Worm (Caenorhabditis elegans) whole organism, L3 larva: Measurements from ENCODE around the gene Y60C6A.3.

Experiments used
- R02D3.7 ChIP-seq: fragments of 150-350 bp; optimal IDR thresholded peaks from 2 replicates; lab custom pipeline; 2014; ENCODE audit warnings: missing biosample characterization, missing genetic modification characterization
- ZK546.5 ChIP-seq: sonication (generic microtip); optimal IDR thresholded peaks from 2 replicates; lab custom pipeline; 2017; ENCODE audit warnings: missing biosample characterization, missing genetic modification characterization
- aly-2 ChIP-seq: fragments of 150-350 bp; optimal IDR thresholded peaks from 2 replicates; lab custom pipeline; 2014; ENCODE audit warnings: missing biosample characterization, missing genetic modification characterization
- ama-1 ChIP-seq: fragments of 150-350 bp; optimal IDR thresholded peaks from 2 replicates; lab custom pipeline; 2018
- ceh-28 ChIP-seq: fragments of 150-350 bp; optimal IDR thresholded peaks from 2 replicates; lab custom pipeline; 2014; ENCODE audit warnings: missing biosample characterization, missing genetic modification reagents, missing genetic modification characterization
- ceh-9 ChIP-seq: sonication (generic microtip); optimal IDR thresholded peaks from 2 replicates; lab custom pipeline; 2018; ENCODE audit warnings: missing biosample characterization, missing genetic modification characterization
- daf-12 ChIP-seq: fragments of 150-350 bp; optimal IDR thresholded peaks from 2 replicates; lab custom pipeline; 2014; ENCODE audit warnings: missing biosample characterization, missing genetic modification reagents, missing genetic modification characterization
- egl-27 ChIP-seq: sonication (generic microtip); optimal IDR thresholded peaks from 4 replicates; lab custom pipeline; 2017; ENCODE audit warnings: missing biosample characterization, missing genetic modification reagents, missing genetic modification characterization
- egl-5 ChIP-seq: fragments of 150-350 bp; optimal IDR thresholded peaks from 2 replicates; lab custom pipeline; 2017; ENCODE audit warnings: missing biosample characterization, missing genetic modification reagents, missing genetic modification characterization, inconsistent platforms
- elt-1 ChIP-seq: fragments of 150-350 bp; optimal IDR thresholded peaks from 2 replicates; lab custom pipeline; 2014; ENCODE audit warnings: missing biosample characterization, missing genetic modification characterization
- elt-2 ChIP-seq: sonication (generic microtip); optimal IDR thresholded peaks from 2 replicates; lab custom pipeline; 2016; ENCODE audit warnings: missing genetic modification reagents, mild to moderate bottlenecking, missing genetic modification characterization, missing compliant biosample characterization
- elt-3 ChIP-seq, 3 experiments: fragments of 150-350 bp in 1 of 3; sonication (generic microtip) in 2 of 3; optimal IDR thresholded peaks; 2 replicates in 2 of 3; 4 replicates in 1 of 3; lab custom pipeline; 2014 to 2017; ENCODE audit warnings: missing biosample characterization in 3 of 3, missing genetic modification characterization in 3 of 3
- eor-1 ChIP-seq, 2 experiments: fragments of 150-350 bp; optimal IDR thresholded peaks; 2 replicates each; lab custom pipeline; 2014 to 2018; ENCODE audit warnings: missing biosample characterization in 2 of 2, missing genetic modification characterization in 2 of 2
- fkh-10 ChIP-seq: sonication (generic microtip); optimal IDR thresholded peaks from 2 replicates; lab custom pipeline; 2017; ENCODE audit warnings: missing biosample characterization, missing genetic modification reagents, missing genetic modification characterization
- fkh-2 ChIP-seq: fragments of 150-350 bp; optimal IDR thresholded peaks from 2 replicates; lab custom pipeline; 2014; ENCODE audit warnings: missing biosample characterization, missing genetic modification reagents, missing genetic modification characterization
- fos-1 ChIP-seq: fragments of 150-350 bp; optimal IDR thresholded peaks from 2 replicates; lab custom pipeline; 2014; ENCODE audit warnings: missing biosample characterization, missing genetic modification characterization
- hmg-11 ChIP-seq: sonication (generic microtip); optimal IDR thresholded peaks from 2 replicates; lab custom pipeline; 2016; ENCODE audit warnings: missing genetic modification characterization, missing compliant biosample characterization
- jun-1 ChIP-seq: fragments of 150-350 bp; optimal IDR thresholded peaks from 2 replicates; lab custom pipeline; 2014; ENCODE audit warnings: missing biosample characterization, missing genetic modification reagents, missing genetic modification characterization
- lin-39 ChIP-seq: fragments of 150-350 bp; optimal IDR thresholded peaks from 2 replicates; lab custom pipeline; 2018; ENCODE audit warnings: missing biosample characterization, missing genetic modification reagents, missing genetic modification characterization
- lsy-12 ChIP-seq: sonication (generic microtip); optimal IDR thresholded peaks from 2 replicates; lab custom pipeline; 2016; ENCODE audit warnings: mild to moderate bottlenecking, missing genetic modification characterization, missing compliant biosample characterization
- mml-1 ChIP-seq: fragments of 150-350 bp; sonication (generic microtip); optimal IDR thresholded peaks from 3 replicates; lab custom pipeline; 2014; ENCODE audit warnings: missing biosample characterization, missing genetic modification characterization
- nhr-11 ChIP-seq: fragments of 150-350 bp; optimal IDR thresholded peaks from 2 replicates; lab custom pipeline; 2014; ENCODE audit warnings: missing biosample characterization, missing genetic modification characterization
- nhr-12 ChIP-seq: fragments of 150-350 bp; optimal IDR thresholded peaks from 2 replicates; lab custom pipeline; 2014; ENCODE audit warnings: missing biosample characterization, missing genetic modification characterization
- nhr-23 ChIP-seq: fragments of 150-350 bp; optimal IDR thresholded peaks from 2 replicates; lab custom pipeline; 2014; ENCODE audit warnings: missing biosample characterization, missing genetic modification reagents, missing genetic modification characterization
- nhr-237 ChIP-seq: fragments of 150-350 bp; optimal IDR thresholded peaks from 2 replicates; lab custom pipeline; 2014; ENCODE audit warnings: missing biosample characterization, missing genetic modification characterization
- nhr-25 ChIP-seq: sonication (generic microtip); optimal IDR thresholded peaks from 2 replicates; lab custom pipeline; 2017; ENCODE audit warnings: missing biosample characterization, missing genetic modification characterization
- nhr-28 ChIP-seq: fragments of 150-350 bp; optimal IDR thresholded peaks from 2 replicates; lab custom pipeline; 2014; ENCODE audit warnings: missing biosample characterization, missing genetic modification characterization
- nhr-43 ChIP-seq: sonication (generic microtip); optimal IDR thresholded peaks from 2 replicates; lab custom pipeline; 2016; ENCODE audit warnings: mild to moderate bottlenecking, missing genetic modification characterization, missing compliant biosample characterization; ENCODE audit not compliant: poor library complexity, severe bottlenecking
- nhr-67 ChIP-seq: fragments of 150-350 bp; optimal IDR thresholded peaks from 2 replicates; lab custom pipeline; 2014; ENCODE audit warnings: missing biosample characterization, missing genetic modification characterization
- nhr-76 ChIP-seq: fragments of 150-350 bp; sonication (generic microtip); optimal IDR thresholded peaks from 5 replicates; lab custom pipeline; 2014; ENCODE audit warnings: missing biosample characterization, missing genetic modification characterization
- nhr-77 ChIP-seq: fragments of 150-350 bp; optimal IDR thresholded peaks from 2 replicates; lab custom pipeline; 2014; ENCODE audit warnings: missing biosample characterization, missing genetic modification characterization
- pqm-1 ChIP-seq: fragments of 150-350 bp; optimal IDR thresholded peaks from 2 replicates; lab custom pipeline; 2017; ENCODE audit warnings: missing biosample characterization, missing genetic modification characterization, inconsistent platforms
- sea-2 ChIP-seq: fragments of 150-350 bp; sonication (generic microtip); optimal IDR thresholded peaks from 4 replicates; lab custom pipeline; 2014; ENCODE audit warnings: missing biosample characterization, missing genetic modification reagents, missing genetic modification characterization
- tbx-2 ChIP-seq: sonication (generic microtip); optimal IDR thresholded peaks from 2 replicates; lab custom pipeline; 2016; ENCODE audit warnings: mild to moderate bottlenecking, missing genetic modification characterization, missing compliant biosample characterization
- unc-39 ChIP-seq: sonication (generic microtip); optimal IDR thresholded peaks from 4 replicates; lab custom pipeline; 2017; ENCODE audit warnings: missing biosample characterization, missing genetic modification characterization
- zag-1 ChIP-seq: fragments of 150-350 bp; optimal IDR thresholded peaks from 2 replicates; lab custom pipeline; 2014; ENCODE audit warnings: missing biosample characterization, missing genetic modification characterization
- ztf-11 ChIP-seq: fragments of 150-350 bp; optimal IDR thresholded peaks from 2 replicates; lab custom pipeline; 2014; ENCODE audit warnings: missing biosample characterization, missing genetic modification characterization

Y60C6A.3 gene

ce11 chrV:4787836-4788235, 2.2 kb downstream of the Y60C6A.3 start:
- TF ChIP-seq lsy-12 (no peak), nhr-28 (no peak), nhr-43 (tag; lab: Kevin White, UChicago) (no peak), nhr-11 (tag; lab: Kevin White, UChicago) (no peak), aly-2 (tag; lab: Kevin White, UChicago) (no peak), elt-3 (tag; optimal IDR thresholded peaks at IDR 0.05; lab: Kevin White, UChicago) (no peak), hmg-11 (tag; lab: Kevin White, UChicago) (no peak), nhr-237 (tag; lab: Kevin White, UChicago) (no peak), fos-1 (no peak), nhr-67 (tag; lab: Kevin White, UChicago) (no peak), elt-2 (tag; lab: Kevin White, UChicago) (no peak), nhr-77 (tag; lab: Kevin White, UChicago) (no peak), nhr-25 (tag; lab: Kevin White, UChicago) (no peak), ztf-11 (tag; lab: Kevin White, UChicago) (no peak), R02D3.7 (no peak), sea-2 (no peak), egl-5 (tag; lab: Kevin White, UChicago) (no peak), zag-1 (tag; lab: Kevin White, UChicago) (no peak), unc-39 (tag; lab: Kevin White, UChicago) (no peak)

- no peak for TF ChIP-seq nhr-67 (tag; lab: Kevin White, UChicago)
- TF ChIP-seq nhr-12 (tag; lab: Kevin White, UChicago) = no peak
- TF ChIP-seq ceh-28 (tag; lab: Kevin White, UChicago) = no peak
- TF ChIP-seq tbx-2 (tag; lab: Kevin White, UChicago) = no peak
- TF ChIP-seq egl-5 (tag; lab: Kevin White, UChicago) = no peak
- TF ChIP-seq eor-1 (tag; optimal IDR thresholded peaks at IDR 0.05; lab: Kevin White, UChicago) = no peak
- no peak for TF ChIP-seq fkh-2 (tag; lab: Kevin White, UChicago)
- no peak for TF ChIP-seq lin-39 (tag; lab: Kevin White, UChicago)
- TF ChIP-seq nhr-43 (tag; lab: Kevin White, UChicago) = no peak
- TF ChIP-seq fos-1 = no peak
- TF ChIP-seq ama-1 = no peak
- TF ChIP-seq pqm-1 (tag; lab: Kevin White, UChicago) = no peak
- TF ChIP-seq lsy-12 = no peak
- TF ChIP-seq nhr-76 (tag; lab: Kevin White, UChicago) = no peak
- TF ChIP-seq ZK546.5 (tag; lab: Kevin White, UChicago) = no peak
- TF ChIP-seq daf-12 (tag; lab: Kevin White, UChicago) = no peak
- TF ChIP-seq fkh-10 (GFP tag; lab: Kevin White, UChicago) = no peak
- TF ChIP-seq nhr-25 (tag; lab: Kevin White, UChicago) = no peak
- TF ChIP-seq mml-1 (tag; lab: Kevin White, UChicago) = no peak
- TF ChIP-seq sea-2 = no peak
Measured at ce11 chrV:4788823-4789222, 3.2 kb downstream of the Y60C6A.3 start, which contains the start of gene R02F11.10. Gene R02F11.10, plus strand, starts transcription at chrV:4789123.

- TF ChIP-seq elt-1 (no peak), nhr-67 (tag; lab: Kevin White, UChicago) (no peak), fkh-10 (GFP tag; lab: Kevin White, UChicago) (no peak), nhr-11 (tag; lab: Kevin White, UChicago) (no peak), nhr-77 (tag; lab: Kevin White, UChicago) (no peak), fos-1 (no peak), nhr-25 (tag; lab: Kevin White, UChicago) (no peak), hmg-11 (tag; lab: Kevin White, UChicago) (no peak), unc-39 (tag; lab: Kevin White, UChicago) (no peak), jun-1 (tag; lab: Kevin White, UChicago) (no peak), zag-1 (tag; lab: Kevin White, UChicago) (no peak), egl-27 (tag; lab: Kevin White, UChicago) (no peak), ceh-9 (no peak), nhr-23 (tag; lab: Kevin White, UChicago) (no peak), fkh-2 (tag; lab: Kevin White, UChicago) (no peak), elt-2 (tag; lab: Kevin White, UChicago) (no peak)
Measured at ce11 chrV:4790368-4790767, 4.8 kb downstream of the Y60C6A.3 start, which contains the start of gene R02F11.12. Gene R02F11.12, plus strand, starts transcription at chrV:4790668.
